Worm (Caenorhabditis elegans) whole organism, L3 larva: ENCODE measurements around the gene C34F11.8.

Experiments
- R02D3.7 ChIP-seq: fragments of 150-350 bp; optimal IDR thresholded peaks from 2 replicates; lab custom pipeline; 2014; ENCODE audit warnings: missing biosample characterization, missing genetic modification characterization
- ZK546.5 ChIP-seq: sonication (generic microtip); optimal IDR thresholded peaks from 2 replicates; lab custom pipeline; 2017; ENCODE audit warnings: missing biosample characterization, missing genetic modification characterization
- ceh-16 ChIP-seq: sonication (generic microtip); optimal IDR thresholded peaks from 2 replicates; lab custom pipeline; 2017; ENCODE audit warnings: missing biosample characterization, missing genetic modification characterization
- ceh-28 ChIP-seq: fragments of 150-350 bp; optimal IDR thresholded peaks from 2 replicates; lab custom pipeline; 2014; ENCODE audit warnings: missing biosample characterization, missing genetic modification reagents, missing genetic modification characterization
- ceh-82 ChIP-seq: fragments of 150-350 bp; optimal IDR thresholded peaks from 2 replicates; lab custom pipeline; 2014; ENCODE audit warnings: missing biosample characterization, missing genetic modification characterization
- daf-12 ChIP-seq: fragments of 150-350 bp; optimal IDR thresholded peaks from 2 replicates; lab custom pipeline; 2014; ENCODE audit warnings: missing biosample characterization, missing genetic modification reagents, missing genetic modification characterization
- egl-27 ChIP-seq: sonication (generic microtip); optimal IDR thresholded peaks from 4 replicates; lab custom pipeline; 2017; ENCODE audit warnings: missing biosample characterization, missing genetic modification reagents, missing genetic modification characterization
- egl-5 ChIP-seq: fragments of 150-350 bp; optimal IDR thresholded peaks from 2 replicates; lab custom pipeline; 2017; ENCODE audit warnings: missing biosample characterization, missing genetic modification reagents, missing genetic modification characterization, inconsistent platforms
- elt-2 ChIP-seq: sonication (generic microtip); optimal IDR thresholded peaks from 2 replicates; lab custom pipeline; 2016; ENCODE audit warnings: missing genetic modification reagents, mild to moderate bottlenecking, missing genetic modification characterization, missing compliant biosample characterization
- eor-1 ChIP-seq, 2 experiments: fragments of 150-350 bp; optimal IDR thresholded peaks; 2 replicates each; lab custom pipeline; 2014 to 2018; ENCODE audit warnings: missing biosample characterization in 2 of 2, missing genetic modification characterization in 2 of 2
- fkh-2 ChIP-seq: fragments of 150-350 bp; optimal IDR thresholded peaks from 2 replicates; lab custom pipeline; 2014; ENCODE audit warnings: missing biosample characterization, missing genetic modification reagents, missing genetic modification characterization
- fos-1 ChIP-seq: fragments of 150-350 bp; optimal IDR thresholded peaks from 2 replicates; lab custom pipeline; 2014; ENCODE audit warnings: missing biosample characterization, missing genetic modification characterization
- hmg-11 ChIP-seq: sonication (generic microtip); optimal IDR thresholded peaks from 2 replicates; lab custom pipeline; 2016; ENCODE audit warnings: missing genetic modification characterization, missing compliant biosample characterization
- jun-1 ChIP-seq: fragments of 150-350 bp; optimal IDR thresholded peaks from 2 replicates; lab custom pipeline; 2014; ENCODE audit warnings: missing biosample characterization, missing genetic modification reagents, missing genetic modification characterization
- lin-15B ChIP-seq: fragments of 150-350 bp; optimal IDR thresholded peaks from 2 replicates; lab custom pipeline; 2014; ENCODE audit warnings: missing biosample characterization, missing genetic modification characterization
- lin-39 ChIP-seq: fragments of 150-350 bp; optimal IDR thresholded peaks from 2 replicates; lab custom pipeline; 2018; ENCODE audit warnings: missing biosample characterization, missing genetic modification reagents, missing genetic modification characterization
- lsy-12 ChIP-seq: sonication (generic microtip); optimal IDR thresholded peaks from 2 replicates; lab custom pipeline; 2016; ENCODE audit warnings: mild to moderate bottlenecking, missing genetic modification characterization, missing compliant biosample characterization
- mml-1 ChIP-seq: fragments of 150-350 bp; sonication (generic microtip); optimal IDR thresholded peaks from 3 replicates; lab custom pipeline; 2014; ENCODE audit warnings: missing biosample characterization, missing genetic modification characterization
- nfya-1 ChIP-seq: sonication (generic microtip); optimal IDR thresholded peaks from 2 replicates; lab custom pipeline; 2017; ENCODE audit warnings: missing genetic modification characterization, mild to moderate bottlenecking, missing compliant biosample characterization, antibody characterized with exemption, moderate library complexity; ENCODE audit not compliant: insufficient read depth
- nhr-11 ChIP-seq: fragments of 150-350 bp; optimal IDR thresholded peaks from 2 replicates; lab custom pipeline; 2014; ENCODE audit warnings: missing biosample characterization, missing genetic modification characterization
- nhr-12 ChIP-seq: fragments of 150-350 bp; optimal IDR thresholded peaks from 2 replicates; lab custom pipeline; 2014; ENCODE audit warnings: missing biosample characterization, missing genetic modification characterization
- nhr-237 ChIP-seq: fragments of 150-350 bp; optimal IDR thresholded peaks from 2 replicates; lab custom pipeline; 2014; ENCODE audit warnings: missing biosample characterization, missing genetic modification characterization
- nhr-25 ChIP-seq: sonication (generic microtip); optimal IDR thresholded peaks from 2 replicates; lab custom pipeline; 2017; ENCODE audit warnings: missing biosample characterization, missing genetic modification characterization
- nhr-28 ChIP-seq: fragments of 150-350 bp; optimal IDR thresholded peaks from 2 replicates; lab custom pipeline; 2014; ENCODE audit warnings: missing biosample characterization, missing genetic modification characterization
- nhr-43 ChIP-seq: sonication (generic microtip); optimal IDR thresholded peaks from 2 replicates; lab custom pipeline; 2016; ENCODE audit warnings: mild to moderate bottlenecking, missing genetic modification characterization, missing compliant biosample characterization; ENCODE audit not compliant: poor library complexity, severe bottlenecking
- nhr-67 ChIP-seq: fragments of 150-350 bp; optimal IDR thresholded peaks from 2 replicates; lab custom pipeline; 2014; ENCODE audit warnings: missing biosample characterization, missing genetic modification characterization
- nhr-76 ChIP-seq: fragments of 150-350 bp; sonication (generic microtip); optimal IDR thresholded peaks from 5 replicates; lab custom pipeline; 2014; ENCODE audit warnings: missing biosample characterization, missing genetic modification characterization
- nhr-77 ChIP-seq: fragments of 150-350 bp; optimal IDR thresholded peaks from 2 replicates; lab custom pipeline; 2014; ENCODE audit warnings: missing biosample characterization, missing genetic modification characterization
- sea-2 ChIP-seq: fragments of 150-350 bp; sonication (generic microtip); optimal IDR thresholded peaks from 4 replicates; lab custom pipeline; 2014; ENCODE audit warnings: missing biosample characterization, missing genetic modification reagents, missing genetic modification characterization
- skn-1 ChIP-seq: fragments of 150-350 bp; optimal IDR thresholded peaks from 2 replicates; lab custom pipeline; 2014; ENCODE audit warnings: missing biosample characterization, missing genetic modification characterization
- snpc-4 ChIP-seq: fragments of 150-350 bp; optimal IDR thresholded peaks from 2 replicates; lab custom pipeline; 2014; ENCODE audit warnings: missing biosample characterization, missing genetic modification characterization
- unc-39 ChIP-seq: sonication (generic microtip); optimal IDR thresholded peaks from 4 replicates; lab custom pipeline; 2017; ENCODE audit warnings: missing biosample characterization, missing genetic modification characterization
- unc-62 ChIP-seq: fragments of 150-350 bp; sonication (generic microtip); optimal IDR thresholded peaks from 4 replicates; lab custom pipeline; 2014; ENCODE audit warnings: missing biosample characterization, missing genetic modification reagents, missing genetic modification characterization
- zag-1 ChIP-seq: fragments of 150-350 bp; optimal IDR thresholded peaks from 2 replicates; lab custom pipeline; 2014; ENCODE audit warnings: missing biosample characterization, missing genetic modification characterization
- ztf-11 ChIP-seq: fragments of 150-350 bp; optimal IDR thresholded peaks from 2 replicates; lab custom pipeline; 2014; ENCODE audit warnings: missing biosample characterization, missing genetic modification characterization

Gene C34F11.8

DNA sequence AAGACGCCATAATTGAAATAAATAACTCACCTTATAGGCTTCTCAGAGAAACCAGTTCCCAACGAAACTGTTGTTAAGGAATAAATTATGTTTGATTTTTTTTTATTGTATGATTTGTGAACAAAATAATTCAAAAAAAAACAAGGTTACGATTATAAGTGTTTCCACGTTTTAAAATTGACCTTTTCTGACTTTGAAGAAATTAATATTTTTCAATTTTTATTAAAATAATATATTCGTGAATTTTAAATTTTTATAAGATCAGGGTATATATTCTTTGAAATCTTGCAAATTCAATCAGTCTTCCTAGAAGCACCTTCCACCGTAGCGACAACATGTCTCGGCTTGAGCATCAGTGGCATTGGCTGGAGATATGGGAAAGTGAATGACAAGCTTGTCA, 36.4 kb downstream of the C34F11.8 start, which contains the start of gene C27D6.3:
Gene C27D6.3, minus strand, starts transcription at position 101 of the 400 bp plus-strand sequence.
- no peak for TF ChIP-seq jun-1 (tag; lab: Kevin White, UChicago)
- no peak for TF ChIP-seq unc-62 (GFP tag; lab: Kevin White, UChicago)
- no peak for TF ChIP-seq R02D3.7 (tag; lab: Kevin White, UChicago)
- TF ChIP-seq lin-15B, result no peak
- no peak for TF ChIP-seq nhr-43 (tag; lab: Kevin White, UChicago)
- no peak for TF ChIP-seq daf-12 (tag; lab: Kevin White, UChicago)
- TF ChIP-seq egl-5 (tag; lab: Kevin White, UChicago), result no peak
- no peak for TF ChIP-seq sea-2

DNA sequence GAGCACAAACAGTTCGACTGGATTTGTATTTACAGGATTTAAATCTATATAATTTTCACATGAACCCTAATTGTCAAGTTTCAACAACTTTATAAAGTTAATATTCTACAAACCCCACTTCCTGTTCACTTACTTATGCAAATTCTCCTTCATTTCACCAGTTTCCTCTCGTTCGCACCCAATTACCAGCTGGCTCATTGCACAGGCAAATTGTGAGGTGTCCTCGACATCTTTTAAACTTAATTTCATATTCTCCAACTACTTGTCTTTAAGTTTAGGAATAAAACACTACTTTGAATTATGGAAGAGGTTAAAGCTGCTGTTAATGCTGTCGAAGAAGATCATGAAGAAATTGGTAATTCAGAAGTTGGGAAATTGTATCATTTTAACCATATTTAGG, 38.3 kb downstream of the C34F11.8 start, which contains the start of gene C27D6.1:
Gene C27D6.1, plus strand, starts transcription at position 301 of the 400 bp plus-strand sequence.
- TF ChIP-seq daf-12 (tag; lab: Kevin White, UChicago) (no peak), hmg-11 (tag; lab: Kevin White, UChicago) (no peak), ceh-16 (tag; lab: Kevin White, UChicago) (no peak), eor-1 (tag; optimal IDR thresholded peaks at IDR 0.05; lab: Kevin White, UChicago) (no peak), unc-39 (tag; lab: Kevin White, UChicago) (no peak), nhr-76 (tag; lab: Kevin White, UChicago) (no peak), lsy-12 (tag; lab: Kevin White, UChicago) (no peak), nhr-77 (tag; lab: Kevin White, UChicago) (no peak), ceh-82 (tag; lab: Kevin White, UChicago) (no peak), nhr-67 (tag; lab: Kevin White, UChicago) (no peak), jun-1 (tag; lab: Kevin White, UChicago) (no peak), nfya-1 (tag; lab: Kevin White, UChicago) (no peak), egl-27 (tag; lab: Kevin White, UChicago) (no peak), fkh-2 (no peak), mml-1 (tag; lab: Kevin White, UChicago) (no peak), nhr-28 (tag; lab: Kevin White, UChicago) (no peak)

DNA sequence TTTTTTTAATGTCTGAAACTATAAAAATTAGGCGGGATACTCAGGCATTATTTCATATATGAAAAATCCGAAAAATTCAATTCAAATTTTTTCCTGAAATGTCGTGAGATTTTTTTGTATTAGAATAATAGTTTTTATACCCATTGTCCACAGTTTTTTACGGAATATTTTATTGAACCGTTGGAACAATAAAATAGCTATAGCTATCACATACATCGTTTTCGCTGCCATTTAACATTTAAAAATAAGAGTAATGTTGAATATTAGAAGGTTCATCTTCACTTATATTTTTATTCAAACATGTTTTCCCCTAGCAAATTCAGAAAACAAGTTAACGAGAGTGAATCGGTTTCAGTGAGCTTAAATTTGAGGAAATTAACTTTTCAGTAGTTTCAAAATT, 39.2 kb downstream of the C34F11.8 start, which contains the start of gene C27D6.15:
Gene C27D6.15, plus strand, starts transcription at position 301 of the 400 bp plus-strand sequence.
- TF ChIP-seq nhr-67 (tag; lab: Kevin White, UChicago) (no peak), egl-27 (tag; lab: Kevin White, UChicago) (no peak), R02D3.7 (tag; lab: Kevin White, UChicago) (no peak), fos-1 (no peak), nhr-76 (tag; lab: Kevin White, UChicago) (no peak), ztf-11 (tag; lab: Kevin White, UChicago) (no peak), ceh-16 (tag; lab: Kevin White, UChicago) (no peak), snpc-4 (no peak), ZK546.5 (tag; lab: Kevin White, UChicago) (no peak), sea-2 (no peak), nhr-11 (tag; lab: Kevin White, UChicago) (no peak), unc-39 (tag; lab: Kevin White, UChicago) (no peak), nhr-25 (no peak)

DNA sequence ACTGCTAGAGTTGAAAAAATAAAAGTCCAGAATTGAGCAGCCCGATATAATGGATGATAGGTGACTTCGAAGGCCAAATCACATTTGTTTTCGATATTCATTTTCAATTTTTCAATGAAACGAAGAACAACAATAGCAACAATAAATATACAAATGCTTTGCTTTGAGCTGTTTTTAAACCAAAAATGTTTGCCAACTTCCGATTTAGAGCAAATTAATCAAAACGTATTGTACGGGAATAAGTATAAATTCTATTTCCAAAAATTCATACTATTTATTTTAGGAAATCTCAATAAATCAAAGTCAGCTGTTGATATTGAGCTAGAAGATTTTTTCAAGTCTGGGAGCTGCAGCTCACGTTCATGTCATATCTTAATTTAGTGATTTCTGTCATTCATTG, 39.8 kb downstream of the C34F11.8 start, which contains the start of gene srb-1:
Gene srb-1, minus strand, starts transcription at position 101 of the 400 bp plus-strand sequence.
- TF ChIP-seq R02D3.7 (tag; lab: Kevin White, UChicago) (no peak), ceh-28 (tag; lab: Kevin White, UChicago) (no peak), nhr-237 (no peak), zag-1 (tag; lab: Kevin White, UChicago) (no peak)

DNA sequence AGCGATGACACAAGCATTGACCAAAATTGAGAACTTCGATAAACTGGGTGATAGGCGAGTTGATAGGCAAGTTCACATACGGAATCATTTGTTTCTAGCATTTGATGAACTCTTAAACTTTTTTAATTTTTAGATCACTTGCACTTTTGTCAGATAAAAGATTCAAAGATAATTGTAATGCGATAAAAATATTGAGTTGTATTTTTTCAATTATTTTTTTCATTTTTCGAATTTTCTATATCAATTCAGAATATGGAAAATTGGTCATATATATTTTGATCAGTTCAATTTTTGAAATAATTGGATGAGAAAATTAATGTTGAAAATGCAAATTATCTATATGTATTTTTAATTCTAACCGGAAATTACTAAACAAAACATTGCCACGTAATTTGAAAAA, 44.0 kb downstream of the C34F11.8 start, which contains the start of gene srb-3:
Gene srb-3, minus strand, starts transcription at position 101 of the 400 bp plus-strand sequence.
- TF ChIP-seq nhr-28 (tag; lab: Kevin White, UChicago) (no peak), lin-15B (no peak), hmg-11 (tag; lab: Kevin White, UChicago) (no peak), fkh-2 (no peak), mml-1 (tag; lab: Kevin White, UChicago) (no peak), nfya-1 (tag; lab: Kevin White, UChicago) (no peak), skn-1 (tag; lab: Kevin White, UChicago) (no peak), lin-39 (tag; lab: Kevin White, UChicago) (no peak), elt-2 (no peak), nhr-43 (tag; lab: Kevin White, UChicago) (no peak), ceh-28 (tag; lab: Kevin White, UChicago) (no peak), lsy-12 (tag; lab: Kevin White, UChicago) (no peak), nhr-11 (tag; lab: Kevin White, UChicago) (no peak), nhr-12 (tag; lab: Kevin White, UChicago) (no peak), egl-5 (tag; lab: Kevin White, UChicago) (no peak)
- TF ChIP-seq, all 47 proteins: peak for 0
